Fruit fly (Drosophila melanogaster): ENCODE data around the gene ATPsynE.

dm6 chr3R:14299891-14300290 lies 26.9 kb upstream of the ATPsynE start:
- TF ChIP-seq CG8478 (optimal IDR thresholded peaks at IDR 0.05) (no peak), pan (optimal IDR thresholded peaks at IDR 0.05) (no peak), Dll (optimal IDR thresholded peaks at IDR 0.05) (no peak), psq (optimal IDR thresholded peaks at IDR 0.05) (no peak), EcR (GFP tag; optimal IDR thresholded peaks at IDR 0.05) (no peak), usp (GFP tag; optimal IDR thresholded peaks at IDR 0.05) (no peak)
